Worm (Caenorhabditis elegans): ENCODE measurements around the gene mig-32.
A peak's percentile ranks its signal among the peaks of the same experiment; 100 is the strongest.

The mig-32 gene

DNA sequence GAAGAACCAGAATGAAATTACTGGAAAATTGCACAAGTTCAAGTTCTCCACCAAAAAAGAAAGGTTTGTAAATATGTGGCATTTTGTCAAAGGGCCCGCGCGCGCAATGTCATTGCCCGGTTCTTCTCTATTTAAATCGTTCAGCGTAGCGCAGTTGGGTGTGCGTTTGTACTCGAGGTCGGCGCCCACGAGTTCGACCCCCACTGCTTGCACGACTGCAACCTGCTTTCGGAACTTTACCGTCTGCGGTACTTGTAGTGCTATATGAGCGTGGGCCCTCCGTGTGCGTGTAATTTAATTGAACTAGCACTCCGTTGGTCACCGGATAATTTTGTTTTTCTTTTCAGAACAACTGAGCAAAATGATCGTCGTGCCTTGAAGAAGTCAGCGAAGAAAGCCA, 5.5 kb downstream of the mig-32 start (continued):
- TF ChIP-seq C04F5.9 (tag; optimal IDR thresholded peaks at IDR 0.05) (no peak), mab-9 (GFP tag; IDR thresholded peaks at IDR 0.05) (no peak), alr-1 (tag; optimal IDR thresholded peaks at IDR 0.05; ENCODE audit: borderline replicate concordance) (no peak), fkh-4 (tag; optimal IDR thresholded peaks at IDR 0.05; ENCODE audit: borderline replicate concordance) (no peak), efl-1 (optimal IDR thresholded peaks at IDR 0.05) (peak; percentile 48 to 57), efl-1 (GFP tag; optimal IDR thresholded peaks at IDR 0.05 in 1 of 2) (peak; percentile 28 to 95), nhr-85 (tag) (peak; percentile 67), zip-4 (GFP tag; optimal IDR thresholded peaks at IDR 0.05) (no peak), skn-1 (tag; optimal IDR thresholded peaks at IDR 0.05) (peak; percentile 52), unc-30 (tag; optimal IDR thresholded peaks at IDR 0.05) (no peak), ceh-63 (GFP tag; optimal IDR thresholded peaks at IDR 0.05) (no peak), ama-1 (optimal IDR thresholded peaks at IDR 0.05) (no peak), pqm-1 (tag; optimal IDR thresholded peaks at IDR 0.05) (no peak)

DNA sequence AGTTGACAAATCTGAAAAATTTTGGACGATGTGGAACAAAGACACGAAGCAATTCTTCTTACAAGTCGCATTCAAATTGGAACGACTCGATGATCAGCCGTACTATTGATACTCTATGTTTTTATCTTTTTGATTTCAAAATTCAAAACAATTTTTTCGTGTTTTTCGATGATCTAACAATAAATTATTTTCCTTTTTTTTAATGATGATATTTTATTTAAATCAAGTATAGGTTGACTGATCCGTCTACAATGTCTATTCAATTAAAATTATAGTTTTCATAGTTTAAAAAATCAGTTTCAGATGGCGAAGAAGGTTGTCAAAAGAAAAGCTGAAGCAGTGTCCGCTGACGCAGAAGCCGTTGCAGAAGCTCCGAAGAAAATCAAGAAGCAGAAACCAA, 6.9 kb downstream of the mig-32 start, which contains the start of gene rbm-34:
Gene rbm-34 (plus strand): TSS at position 301 of the 400 bp plus-strand sequence.
- no peak for TF ChIP-seq nhr-20 (tag; optimal IDR thresholded peaks at IDR 0.05)
- no peak for TF ChIP-seq nhr-47 (tag; optimal IDR thresholded peaks at IDR 0.05)
- no peak for TF ChIP-seq mdl-1 (tag; optimal IDR thresholded peaks at IDR 0.05)
- no peak for TF ChIP-seq lin-13 (GFP tag; optimal IDR thresholded peaks at IDR 0.05)
- TF ChIP-seq aha-1 (tag; optimal IDR thresholded peaks at IDR 0.05), result no peak
- TF ChIP-seq swsn-7 (tag; optimal IDR thresholded peaks at IDR 0.05), result no peak
- TF ChIP-seq lin-14 (GFP tag; optimal IDR thresholded peaks at IDR 0.05), result no peak
- TF ChIP-seq fos-1 (tag; optimal IDR thresholded peaks at IDR 0.05), result no peak
- TF ChIP-seq ets-5 (GFP tag; IDR thresholded peaks at IDR 0.05), result no peak
- no peak for TF ChIP-seq fkh-10 (GFP tag; optimal IDR thresholded peaks at IDR 0.05)
- no peak for TF ChIP-seq grh-1 (GFP tag; IDR thresholded peaks at IDR 0.05)
- no peak for TF ChIP-seq pqm-1 (tag; optimal IDR thresholded peaks at IDR 0.05)
- no peak for TF ChIP-seq ceh-82 (tag; optimal IDR thresholded peaks at IDR 0.05)
- TF ChIP-seq tbx-2 (tag; optimal IDR thresholded peaks at IDR 0.05), result no peak
- no peak for TF ChIP-seq hlh-17 (GFP tag; optimal IDR thresholded peaks at IDR 0.05; ENCODE audit: borderline replicate concordance)
- TF ChIP-seq C16A3.4 (tag; optimal IDR thresholded peaks at IDR 0.05), result no peak
- no peak for TF ChIP-seq tlp-1 (tag; optimal IDR thresholded peaks at IDR 0.05)
- no peak for TF ChIP-seq ztf-4 (tag; optimal IDR thresholded peaks at IDR 0.05)

DNA sequence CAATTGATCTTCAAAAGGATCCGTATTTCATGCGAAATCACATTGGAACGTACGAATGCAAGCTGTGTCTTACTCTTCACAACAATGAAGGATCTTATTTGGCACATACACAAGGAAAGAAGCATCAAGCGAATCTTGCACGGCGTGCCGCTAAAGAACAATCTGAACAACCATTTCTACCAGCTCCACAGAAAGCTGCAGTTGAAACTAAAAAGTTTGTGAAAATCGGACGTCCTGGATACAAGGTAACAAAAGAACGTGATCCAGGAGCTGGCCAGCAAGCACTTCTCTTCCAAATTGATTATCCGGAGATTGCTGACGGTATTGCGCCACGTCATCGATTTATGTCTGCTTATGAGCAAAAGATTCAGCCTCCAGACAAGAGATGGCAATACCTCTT, 7.4 kb downstream of the mig-32 start:
- TF ChIP-seq zip-4 (GFP tag; optimal IDR thresholded peaks at IDR 0.05) (no peak), pag-3 (tag; optimal IDR thresholded peaks at IDR 0.05; ENCODE audit: borderline replicate concordance, insufficient read depth) (no peak), hlh-4 (tag; optimal IDR thresholded peaks at IDR 0.05) (no peak), aly-2 (tag; optimal IDR thresholded peaks at IDR 0.05) (no peak), dsc-1 (tag; optimal IDR thresholded peaks at IDR 0.05) (no peak), pax-3 (tag; optimal IDR thresholded peaks at IDR 0.05) (no peak), fkh-8 (tag; optimal IDR thresholded peaks at IDR 0.05) (no peak), C04F5.9 (tag; optimal IDR thresholded peaks at IDR 0.05) (no peak), ceh-90 (tag; optimal IDR thresholded peaks at IDR 0.05) (no peak), nhr-28 (tag; optimal IDR thresholded peaks at IDR 0.05) (no peak), mef-2 (tag; optimal IDR thresholded peaks at IDR 0.05) (no peak), ceh-82 (tag; optimal IDR thresholded peaks at IDR 0.05) (no peak), fkh-4 (tag; optimal IDR thresholded peaks at IDR 0.05; ENCODE audit: borderline replicate concordance) (no peak), nhr-12 (tag; optimal IDR thresholded peaks at IDR 0.05) (no peak), egl-27 (tag; optimal IDR thresholded peaks at IDR 0.05) (no peak), nhr-237 (tag; optimal IDR thresholded peaks at IDR 0.05) (no peak), nhr-11 (tag; optimal IDR thresholded peaks at IDR 0.05) (no peak), tbx-2 (tag; optimal IDR thresholded peaks at IDR 0.05) (no peak), nhr-90 (tag; optimal IDR thresholded peaks at IDR 0.05; ENCODE audit: poor library complexity) (no peak)
